Worm (Caenorhabditis elegans) whole organism, L3 larva: ENCODE measurements around the gene pqn-84.

Experiments used
- aly-2 ChIP-seq: fragments of 150-350 bp; optimal IDR thresholded peaks from 2 replicates; lab custom pipeline; 2014; ENCODE audit warnings: missing biosample characterization, missing genetic modification characterization
- ama-1 ChIP-seq: fragments of 150-350 bp; optimal IDR thresholded peaks from 2 replicates; lab custom pipeline; 2018
- ceh-82 ChIP-seq: fragments of 150-350 bp; optimal IDR thresholded peaks from 2 replicates; lab custom pipeline; 2014; ENCODE audit warnings: missing biosample characterization, missing genetic modification characterization
- fkh-10 ChIP-seq: sonication (generic microtip); optimal IDR thresholded peaks from 2 replicates; lab custom pipeline; 2017; ENCODE audit warnings: missing biosample characterization, missing genetic modification reagents, missing genetic modification characterization
- nhr-12 ChIP-seq: fragments of 150-350 bp; optimal IDR thresholded peaks from 2 replicates; lab custom pipeline; 2014; ENCODE audit warnings: missing biosample characterization, missing genetic modification characterization
- nhr-28 ChIP-seq: fragments of 150-350 bp; optimal IDR thresholded peaks from 2 replicates; lab custom pipeline; 2014; ENCODE audit warnings: missing biosample characterization, missing genetic modification characterization
- pqm-1 ChIP-seq: fragments of 150-350 bp; optimal IDR thresholded peaks from 2 replicates; lab custom pipeline; 2017; ENCODE audit warnings: missing biosample characterization, missing genetic modification characterization, inconsistent platforms
- sea-2 ChIP-seq: fragments of 150-350 bp; sonication (generic microtip); optimal IDR thresholded peaks from 4 replicates; lab custom pipeline; 2014; ENCODE audit warnings: missing biosample characterization, missing genetic modification reagents, missing genetic modification characterization
- snpc-4 ChIP-seq: fragments of 150-350 bp; optimal IDR thresholded peaks from 2 replicates; lab custom pipeline; 2014; ENCODE audit warnings: missing biosample characterization, missing genetic modification characterization
- ztf-11 ChIP-seq: fragments of 150-350 bp; optimal IDR thresholded peaks from 2 replicates; lab custom pipeline; 2014; ENCODE audit warnings: missing biosample characterization, missing genetic modification characterization

- TF ChIP-seq aly-2 (tag; lab: Kevin White, UChicago) (no peak), nhr-12 (tag; lab: Kevin White, UChicago) (no peak), ceh-82 (no peak), ama-1 (no peak), nhr-28 (tag; lab: Kevin White, UChicago) (no peak), ztf-11 (tag; lab: Kevin White, UChicago) (no peak), sea-2 (no peak), pqm-1 (tag; lab: Kevin White, UChicago) (no peak), snpc-4 (tag; lab: Kevin White, UChicago) (no peak), fkh-10 (no peak)
These were observed 19.5 kb upstream of the pqn-84 start for ce11 chrIII:11680514-11680913.
